Worm (Caenorhabditis elegans) whole organism, L4 larva: ENCODE measurements around the gene C56A3.8.

ENCODE experiments used
- R02D3.7 ChIP-seq: fragments of 150-350 bp; sonication (generic microtip); optimal IDR thresholded peaks from 3 replicates; lab custom pipeline; 2014; ENCODE audit warnings: missing biosample characterization, missing genetic modification characterization
- T20F7.1 ChIP-seq: fragments of 200-800 bp; sonication (Bioruptor generic); optimal IDR thresholded peaks from 2 replicates; lab custom pipeline; 2018; ENCODE audit warnings: mild to moderate bottlenecking, missing genetic modification characterization, missing compliant biosample characterization
- T26A8.4 ChIP-seq: fragments of 200-800 bp; sonication (Bioruptor generic); IDR thresholded peaks from 2 replicates; pipeline ENCODE4 v1.3.6; 2022; ENCODE audit warnings: missing genetic modification characterization, missing compliant biosample characterization
- Y105C5A.15 ChIP-seq: fragments of 200-800 bp; sonication (Bioruptor generic); IDR thresholded peaks from 2 replicates; pipeline ENCODE4 v1.3.6; 2022; ENCODE audit warnings: missing genetic modification characterization, missing compliant biosample characterization
- Y48G9A.11 ChIP-seq: fragments of 200-800 bp; sonication (Bioruptor generic); IDR thresholded peaks from 2 replicates; pipeline ENCODE4 v1.3.6; 2022; ENCODE audit warnings: missing genetic modification reagents, missing genetic modification characterization, missing compliant biosample characterization
- ZK337.2 ChIP-seq: fragments of 200-800 bp; sonication (Bioruptor generic); IDR thresholded peaks from 2 replicates; pipeline ENCODE4 v1.3.6; 2022; ENCODE audit warnings: missing genetic modification reagents, missing genetic modification characterization, missing compliant biosample characterization
- aha-1 ChIP-seq: fragments of 150-350 bp; peaks from one replicate; lab custom pipeline; 2014; ENCODE audit warnings: missing biosample characterization, missing genetic modification characterization
- aly-2 ChIP-seq: sonication (generic microtip); optimal IDR thresholded peaks from 2 replicates; lab custom pipeline; 2018; ENCODE audit warnings: missing biosample characterization, missing genetic modification characterization
- attf-4 ChIP-seq: sonication (generic microtip); optimal IDR thresholded peaks from 3 replicates; lab custom pipeline; 2017; ENCODE audit warnings: missing biosample characterization, missing genetic modification characterization
- ces-1 ChIP-seq: fragments of 150-350 bp; sonication (generic microtip); optimal IDR thresholded peaks from 4 replicates; lab custom pipeline; 2014; ENCODE audit warnings: missing biosample characterization, missing genetic modification reagents, missing genetic modification characterization
- dmd-8 ChIP-seq: fragments of 200-800 bp; sonication (Bioruptor generic); IDR thresholded peaks from 2 replicates; pipeline ENCODE4 v1.3.6; 2022; ENCODE audit warnings: missing genetic modification characterization, missing compliant biosample characterization
- dmd-9 ChIP-seq: fragments of 200-800 bp; sonication (Bioruptor generic); IDR thresholded peaks from 2 replicates; pipeline ENCODE4 v1.3.6; 2022; ENCODE audit warnings: missing genetic modification reagents, missing genetic modification characterization, missing compliant biosample characterization
- dpl-1 ChIP-seq: fragments of 150-350 bp; optimal IDR thresholded peaks from 2 replicates; lab custom pipeline; 2014; ENCODE audit warnings: missing biosample characterization, missing genetic modification reagents, missing genetic modification characterization
- egl-27 ChIP-seq: sonication (generic microtip); optimal IDR thresholded peaks from 3 replicates; lab custom pipeline; 2017; ENCODE audit warnings: missing biosample characterization, missing genetic modification reagents, missing genetic modification characterization
- egl-43 ChIP-seq: fragments of 200-800 bp; sonication (Bioruptor generic); IDR thresholded peaks from 2 replicates; pipeline ENCODE4 v1.3.6; 2022; ENCODE audit warnings: missing genetic modification reagents, missing genetic modification characterization, missing compliant biosample characterization
- fos-1 ChIP-seq: fragments of 150-350 bp; optimal IDR thresholded peaks from 2 replicates; lab custom pipeline; 2014; ENCODE audit warnings: missing biosample characterization, missing genetic modification characterization
- gei-8 ChIP-seq: fragments of 200-800 bp; sonication (Bioruptor generic); optimal IDR thresholded peaks from 2 replicates; lab custom pipeline; 2018; ENCODE audit warnings: mild to moderate bottlenecking, missing genetic modification characterization, missing compliant biosample characterization
- hif-1 ChIP-seq, 2 experiments: sonication (generic microtip); optimal IDR thresholded peaks; 2 replicates each; lab custom pipeline; 2016 to 2017; ENCODE audit warnings: missing compliant biosample characterization in 2 of 2, missing genetic modification characterization in 2 of 2, missing genetic modification reagents in 2 of 2, missing genotype in 2 of 2, mild to moderate bottlenecking in 1 of 2
- hlh-11 ChIP-seq: fragments of 200-800 bp; sonication (Bioruptor generic); optimal IDR thresholded peaks from 2 replicates; lab custom pipeline; 2018; ENCODE audit warnings: mild to moderate bottlenecking, missing genetic modification characterization, missing compliant biosample characterization
- hlh-30 ChIP-seq: sonication (generic microtip); optimal IDR thresholded peaks from 2 replicates; lab custom pipeline; 2017; ENCODE audit warnings: antibody characterized with exemption, mild to moderate bottlenecking, missing genetic modification characterization, missing compliant biosample characterization; ENCODE audit not compliant: insufficient read depth
- lin-15B ChIP-seq: fragments of 150-350 bp; sonication (generic microtip); optimal IDR thresholded peaks from 3 replicates; lab custom pipeline; 2014; ENCODE audit warnings: missing biosample characterization, missing genetic modification characterization
- lin-29 ChIP-seq: fragments of 200-800 bp; sonication (Bioruptor generic); IDR thresholded peaks from 2 replicates; pipeline ENCODE4 v1.3.6; 2022; ENCODE audit warnings: missing genetic modification reagents, missing genetic modification characterization, missing compliant biosample characterization
- lin-39 ChIP-seq: fragments of 150-350 bp; optimal IDR thresholded peaks from 2 replicates; lab custom pipeline; 2014; ENCODE audit warnings: missing biosample characterization, missing genetic modification reagents, missing genetic modification characterization
- lsy-2 ChIP-seq, 2 experiments: fragments of 150-350 bp in 1 of 2; sonication (generic microtip) in 1 of 2; optimal IDR thresholded peaks; 2 replicates each; lab custom pipeline; 2014 to 2017; ENCODE audit warnings: missing biosample characterization in 2 of 2, missing genetic modification characterization in 2 of 2
- madf-5 ChIP-seq, 2 experiments: fragments of 200-800 bp; sonication (Bioruptor generic); IDR thresholded peaks; 2 replicates each; pipeline ENCODE4 v1.3.6; 2022; ENCODE audit warnings: missing compliant biosample characterization in 2 of 2, missing genetic modification characterization in 2 of 2
- madf-9 ChIP-seq: fragments of 200-800 bp; sonication (Bioruptor generic); conservative IDR thresholded peaks from 2 replicates; pipeline ENCODE4 v1.3.6; 2022; ENCODE audit warnings: missing genetic modification reagents, missing genetic modification characterization, missing compliant biosample characterization
- mdl-1 ChIP-seq, 2 experiments: fragments of 150-350 bp in 1 of 2; sonication (generic microtip) in 1 of 2; optimal IDR thresholded peaks; 2 replicates each; lab custom pipeline; 2014 to 2017; ENCODE audit warnings: missing biosample characterization in 2 of 2, missing genetic modification characterization in 2 of 2
- mxl-3 ChIP-seq: fragments of 200-800 bp; sonication (Bioruptor generic); optimal IDR thresholded peaks from 2 replicates; lab custom pipeline; 2018; ENCODE audit warnings: mild to moderate bottlenecking, missing genetic modification characterization, missing compliant biosample characterization
- nhr-28 ChIP-seq: fragments of 150-350 bp; optimal IDR thresholded peaks from 2 replicates; lab custom pipeline; 2014; ENCODE audit warnings: missing biosample characterization, missing genetic modification characterization
- nhr-42 ChIP-seq: fragments of 200-800 bp; sonication (Bioruptor generic); IDR thresholded peaks from 2 replicates; pipeline ENCODE4 v1.3.6; 2022; ENCODE audit warnings: missing genetic modification characterization, missing compliant biosample characterization
- nhr-48 ChIP-seq: sonication (generic microtip); optimal IDR thresholded peaks from 2 replicates; lab custom pipeline; 2016; ENCODE audit warnings: mild to moderate bottlenecking, missing genetic modification characterization, missing compliant biosample characterization
- nhr-76 ChIP-seq: fragments of 150-350 bp; optimal IDR thresholded peaks from 2 replicates; lab custom pipeline; 2014; ENCODE audit warnings: missing biosample characterization, missing genetic modification characterization
- pha-4 ChIP-seq, 2 experiments: fragments of 150-350 bp in 1 of 2; fragments of 200-800 bp in 1 of 2; sonication (Bioruptor generic) in 1 of 2; IDR thresholded peaks in 1 of 2; optimal IDR thresholded peaks in 1 of 2; 2 replicates each; pipeline versions ENCODE4 v1.3.6 to Lab custom; 2014 to 2022; ENCODE audit warnings: missing genetic modification characterization in 2 of 2, missing genetic modification reagents in 2 of 2, missing biosample characterization in 1 of 2, missing compliant biosample characterization in 1 of 2
- php-3 ChIP-seq: fragments of 200-800 bp; sonication (Bioruptor generic); IDR thresholded peaks from 2 replicates; pipeline ENCODE4 v1.3.6; 2022; ENCODE audit warnings: missing genetic modification reagents, missing genetic modification characterization, missing compliant biosample characterization
- pqm-1 ChIP-seq: sonication (generic microtip); optimal IDR thresholded peaks from 2 replicates; lab custom pipeline; 2017; ENCODE audit warnings: missing biosample characterization, missing genetic modification characterization
- saeg-2 ChIP-seq: fragments of 200-800 bp; sonication (Bioruptor generic); IDR thresholded peaks from 2 replicates; pipeline ENCODE4 v1.3.6; 2022; ENCODE audit warnings: missing genetic modification reagents, missing genetic modification characterization, missing compliant biosample characterization
- sdz-12 ChIP-seq: fragments of 200-800 bp; sonication (Bioruptor generic); optimal IDR thresholded peaks from 2 replicates; lab custom pipeline; 2018; ENCODE audit warnings: mild to moderate bottlenecking, missing genetic modification characterization, missing compliant biosample characterization
- snpc-1.2 ChIP-seq: fragments of 200-800 bp; sonication (Bioruptor generic); IDR thresholded peaks from 2 replicates; pipeline ENCODE4 v1.3.6; 2022; ENCODE audit warnings: missing genetic modification reagents, missing genetic modification characterization, missing compliant biosample characterization
- snpc-4 ChIP-seq: fragments of 150-350 bp; optimal IDR thresholded peaks from 2 replicates; lab custom pipeline; 2014; ENCODE audit warnings: missing biosample characterization, missing genetic modification characterization
- spr-1 ChIP-seq: sonication (generic microtip); optimal IDR thresholded peaks from 2 replicates; lab custom pipeline; 2016; ENCODE audit warnings: mild to moderate bottlenecking, missing genetic modification characterization, missing compliant biosample characterization
- tra-1 ChIP-seq: fragments of 200-800 bp; sonication (Bioruptor generic); IDR thresholded peaks from 2 replicates; pipeline ENCODE4 v1.3.6; 2022; ENCODE audit warnings: missing genetic modification reagents, missing genetic modification characterization, missing compliant biosample characterization
- unc-130 ChIP-seq: sonication (generic microtip); optimal IDR thresholded peaks from 2 replicates; lab custom pipeline; 2016; ENCODE audit warnings: missing genetic modification reagents, missing genetic modification characterization, missing compliant biosample characterization
- unc-62 ChIP-seq, 3 experiments: fragments of 150-350 bp in 1 of 3; sonication (generic microtip); optimal IDR thresholded peaks in 2 of 3; peaks in 1 of 3; 1 replicate in 1 of 3; 2 replicates in 2 of 3; lab custom pipeline; 2014 to 2017; ENCODE audit warnings: missing biosample characterization in 3 of 3, missing genetic modification characterization in 3 of 3, missing genetic modification reagents in 3 of 3, missing genotype in 1 of 3
- zag-1 ChIP-seq: fragments of 150-350 bp; optimal IDR thresholded peaks from 2 replicates; lab custom pipeline; 2014; ENCODE audit warnings: missing biosample characterization, missing genetic modification characterization
- zfp-2 ChIP-seq: sonication (generic microtip); optimal IDR thresholded peaks from 2 replicates; lab custom pipeline; 2016; ENCODE audit warnings: mild to moderate bottlenecking, missing genetic modification characterization, missing compliant biosample characterization
- zip-11 ChIP-seq: fragments of 200-800 bp; sonication (Bioruptor generic); IDR thresholded peaks from 2 replicates; pipeline ENCODE4 v1.3.6; 2022; ENCODE audit warnings: missing genetic modification characterization, missing compliant biosample characterization
- ztf-11 ChIP-seq: fragments of 150-350 bp; optimal IDR thresholded peaks from 2 replicates; lab custom pipeline; 2014; ENCODE audit warnings: missing biosample characterization, missing genetic modification characterization
- ztf-7 ChIP-seq: fragments of 150-350 bp; optimal IDR thresholded peaks from 2 replicates; lab custom pipeline; 2014; ENCODE audit warnings: missing biosample characterization, missing genetic modification characterization

The C56A3.8 gene

ce11 chrV:13600882-13601281 lies 40.8 kb downstream of the C56A3.8 start, which contains the start of gene rdy-2:
TSS of gene rdy-2 (minus strand) at chrV:13600982.
- TF ChIP-seq madf-9 (GFP tag; lab: Robert Waterston, UW) (no peak), hlh-30 (tag; lab: Kevin White, UChicago) (no peak), gei-8 (GFP tag; lab: Kevin White, UChicago) (no peak), snpc-4 (no peak), dmd-9 (GFP tag; lab: Robert Waterston, UW) (no peak), dpl-1 (GFP tag; lab: Kevin White, UChicago) (no peak), madf-5 (GFP tag; IDR thresholded peaks at IDR 0.05; lab: Robert Waterston, UW) (no peak), unc-62 (GFP tag; optimal IDR thresholded peaks at IDR 0.05 in 1 of 2; lab: Kevin White, UChicago) (no peak), unc-62 (tag; optimal IDR thresholded peaks at IDR 0.05; lab: Kevin White, UChicago) (no peak), lin-15B (tag; lab: Kevin White, UChicago) (no peak), lin-39 (tag; lab: Kevin White, UChicago) (no peak), php-3 (GFP tag; lab: Robert Waterston, UW) (no peak), nhr-76 (tag; lab: Kevin White, UChicago) (no peak), egl-27 (tag; lab: Kevin White, UChicago) (no peak), attf-4 (tag; lab: Kevin White, UChicago) (no peak), hif-1 (tag; optimal IDR thresholded peaks at IDR 0.05; lab: Kevin White, UChicago) (no peak), fos-1 (tag; lab: Kevin White, UChicago) (no peak), nhr-42 (no peak), pha-4 (GFP tag; IDR thresholded peaks at IDR 0.05; lab: Robert Waterston, UW) (no peak), pha-4 (tag; optimal IDR thresholded peaks at IDR 0.05; lab: Kevin White, UChicago) (no peak)

ce11 chrV:13606651-13607242 lies 46.7 kb downstream of the C56A3.8 start, which contains the start of gene fmo-4:
TSS of gene fmo-4 (minus strand) at chrV:13606701.
- TF ChIP-seq mdl-1 (tag; optimal IDR thresholded peaks at IDR 0.05; lab: Kevin White, UChicago): peak in 1 of 2 experiments; percentile 54
- TF ChIP-seq nhr-28 (tag; lab: Kevin White, UChicago): peak; percentile 12
- TF ChIP-seq aly-2 (tag; lab: Kevin White, UChicago): no peak
- TF ChIP-seq mxl-3: peak; percentile 9
- no peak for TF ChIP-seq hlh-30 (tag; lab: Kevin White, UChicago)
- no peak for TF ChIP-seq zfp-2 (tag; lab: Kevin White, UChicago)
- no peak for TF ChIP-seq Y48G9A.11 (GFP tag; lab: Robert Waterston, UW)
- TF ChIP-seq pqm-1 (tag; lab: Kevin White, UChicago): no peak
- TF ChIP-seq lin-29 (GFP tag; lab: Robert Waterston, UW): no peak
- TF ChIP-seq sdz-12 (GFP tag; lab: Kevin White, UChicago): no peak
- TF ChIP-seq saeg-2 (GFP tag; lab: Robert Waterston, UW): no peak
- peak; percentile 77 for TF ChIP-seq nhr-48 (tag; lab: Kevin White, UChicago)
- TF ChIP-seq unc-62 (GFP tag; optimal IDR thresholded peaks at IDR 0.05 in 1 of 2; lab: Kevin White, UChicago): peak in 1 of 2 experiments; percentile 58
- no peak for TF ChIP-seq unc-62 (tag; optimal IDR thresholded peaks at IDR 0.05; lab: Kevin White, UChicago)
- peak; percentile 44 for TF ChIP-seq aha-1 (tag; lab: Kevin White, UChicago)
- no peak for TF ChIP-seq zag-1 (tag; lab: Kevin White, UChicago)
- no peak for TF ChIP-seq egl-27 (tag; lab: Kevin White, UChicago)
- no peak for TF ChIP-seq lsy-2 (tag; optimal IDR thresholded peaks at IDR 0.05; lab: Kevin White, UChicago)
- no peak for TF ChIP-seq ztf-11 (tag; lab: Kevin White, UChicago)
- TF ChIP-seq R02D3.7 (tag; lab: Kevin White, UChicago): no peak
- TF ChIP-seq madf-9 (GFP tag; lab: Robert Waterston, UW): no peak
- TF ChIP-seq lin-15B (tag; lab: Kevin White, UChicago): no peak
- TF ChIP-seq T20F7.1: no peak
- TF ChIP-seq spr-1 (tag; lab: Kevin White, UChicago): no peak
- TF ChIP-seq ces-1 (GFP tag; lab: Kevin White, UChicago): no peak
- peak; percentile 79 for TF ChIP-seq hlh-11 (tag; lab: Kevin White, UChicago)
- TF ChIP-seq dmd-8 (GFP tag; lab: Robert Waterston, UW): no peak
- TF ChIP-seq zip-11 (GFP tag; lab: Robert Waterston, UW): no peak
- no peak for TF ChIP-seq egl-43 (GFP tag; lab: Robert Waterston, UW)
- TF ChIP-seq ZK337.2 (GFP tag; lab: Robert Waterston, UW): no peak
- TF ChIP-seq ztf-7: no peak
- TF ChIP-seq unc-130 (GFP tag; lab: Kevin White, UChicago): no peak
- no peak for TF ChIP-seq T26A8.4 (GFP tag; lab: Robert Waterston, UW)
- no peak for TF ChIP-seq dpl-1 (GFP tag; lab: Kevin White, UChicago)
- no peak for TF ChIP-seq tra-1
- no peak for TF ChIP-seq Y105C5A.15
- TF ChIP-seq snpc-1.2 (GFP tag; lab: Robert Waterston, UW): no peak
- TF ChIP-seq fos-1 (tag; lab: Kevin White, UChicago): no peak
